Fruit fly (Drosophila melanogaster) whole organism: ENCODE measurements around the gene Noc1.
A peak's percentile ranks its signal among the peaks of the same experiment; 100 is the strongest.

ENCODE experiments used
- CG8478 ChIP-seq: fragments of >200 bp; optimal IDR thresholded peaks from 2 replicates; lab custom pipeline; 2018; ENCODE audit warnings: inconsistent platforms
- Dll ChIP-seq: fragments of >200 bp; optimal IDR thresholded peaks from 2 replicates; lab custom pipeline; 2017
- EcR ChIP-seq, 2 experiments: fragments of >200 bp; optimal IDR thresholded peaks; 2 replicates each; lab custom pipeline; 2017; ENCODE audit warnings: missing biosample characterization in 2 of 2, missing genetic modification characterization in 2 of 2, missing genetic modification reagents in 2 of 2
- pan ChIP-seq: fragments of >200 bp; optimal IDR thresholded peaks from 2 replicates; lab custom pipeline; 2017
- psq ChIP-seq: fragments of >200 bp; optimal IDR thresholded peaks from 2 replicates; lab custom pipeline; 2017
- usp ChIP-seq: fragments of >200 bp; optimal IDR thresholded peaks from 2 replicates; lab custom pipeline; 2017; ENCODE audit warnings: missing biosample characterization, missing genetic modification characterization, mixed read lengths

The Noc1 gene

dm6 chr3L:11103773-11104172, 29.2 kb downstream of the Noc1 start, which contains the start of gene CG32071:
Gene CG32071, minus strand, starts transcription at chr3L:11103873.
- TF ChIP-seq CG8478 (lab: Kevin White, UChicago): no peak
- TF ChIP-seq Dll (lab: Kevin White, UChicago): no peak
- no peak for TF ChIP-seq psq (lab: Kevin White, UChicago)
- no peak for TF ChIP-seq EcR (GFP tag; optimal IDR thresholded peaks at IDR 0.05; lab: Kevin White, UChicago)
- no peak for TF ChIP-seq pan
- no peak for TF ChIP-seq usp (GFP tag; lab: Kevin White, UChicago)

dm6 chr3L:11107432-11107831, 32.9 kb downstream of the Noc1 start, which contains the start of gene CG32073:
Gene CG32073, minus strand, starts transcription at chr3L:11107582.
- TF ChIP-seq pan: no peak
- TF ChIP-seq EcR (GFP tag; optimal IDR thresholded peaks at IDR 0.05; lab: Kevin White, UChicago): no peak
- TF ChIP-seq usp (GFP tag; lab: Kevin White, UChicago): no peak
- no peak for TF ChIP-seq CG8478 (lab: Kevin White, UChicago)

dm6 chr3L:11107935-11108334, 33.4 kb downstream of the Noc1 start, which contains the start of gene CG12522:
Gene CG12522, plus strand, starts transcription at chr3L:11108235.
- TF ChIP-seq pan: no peak
- TF ChIP-seq usp (GFP tag; lab: Kevin White, UChicago): no peak
- TF ChIP-seq CG8478 (lab: Kevin White, UChicago): no peak
- no peak for TF ChIP-seq psq (lab: Kevin White, UChicago)
- TF ChIP-seq Dll (lab: Kevin White, UChicago): no peak
- TF ChIP-seq EcR (GFP tag; optimal IDR thresholded peaks at IDR 0.05; lab: Kevin White, UChicago): no peak

dm6 chr3L:11109454-11109853, 34.9 kb downstream of the Noc1 start, which contains the start of the genes CG34012 and emei:
Gene CG34012, minus strand, starts transcription at chr3L:11109505.
Gene emei, plus strand, starts transcription at chr3L:11109690.
- no peak for TF ChIP-seq psq (lab: Kevin White, UChicago)
- no peak for TF ChIP-seq Dll (lab: Kevin White, UChicago)
- TF ChIP-seq CG8478 (lab: Kevin White, UChicago): no peak
- no peak for TF ChIP-seq pan
- no peak for TF ChIP-seq EcR (GFP tag; optimal IDR thresholded peaks at IDR 0.05; lab: Kevin White, UChicago)
- TF ChIP-seq usp (GFP tag; lab: Kevin White, UChicago): no peak

dm6 chr3L:11112427-11112826, 37.9 kb downstream of the Noc1 start:
- TF ChIP-seq EcR (GFP tag; optimal IDR thresholded peaks at IDR 0.05; lab: Kevin White, UChicago) (no peak), usp (GFP tag; lab: Kevin White, UChicago) (no peak), CG8478 (lab: Kevin White, UChicago) (no peak), pan (no peak), psq (lab: Kevin White, UChicago) (no peak), Dll (lab: Kevin White, UChicago) (no peak)

dm6 chr3L:11113198-11114197, 38.9 kb downstream of the Noc1 start, which contains the start of gene Sod1:
Gene Sod1, minus strand, starts transcription at chr3L:11113740.
- no peak for TF ChIP-seq CG8478 (lab: Kevin White, UChicago)
- TF ChIP-seq psq (lab: Kevin White, UChicago): no peak
- TF ChIP-seq EcR (GFP tag; optimal IDR thresholded peaks at IDR 0.05; lab: Kevin White, UChicago): no peak
- TF ChIP-seq usp (GFP tag; lab: Kevin White, UChicago): no peak

dm6 chr3L:11117733-11118132, 43.2 kb downstream of the Noc1 start:
- no peak for TF ChIP-seq pan
- no peak for TF ChIP-seq CG8478 (lab: Kevin White, UChicago)
- TF ChIP-seq usp (GFP tag; lab: Kevin White, UChicago): no peak
- no peak for TF ChIP-seq psq (lab: Kevin White, UChicago)
- TF ChIP-seq Dll (lab: Kevin White, UChicago): no peak
- no peak for TF ChIP-seq EcR (GFP tag; optimal IDR thresholded peaks at IDR 0.05; lab: Kevin White, UChicago)

dm6 chr3L:11118627-11119395, 44.2 kb downstream of the Noc1 start:
- no peak for TF ChIP-seq usp (GFP tag; lab: Kevin White, UChicago)
- peak; percentile 22 for TF ChIP-seq Dll (lab: Kevin White, UChicago)
- TF ChIP-seq EcR (GFP tag; optimal IDR thresholded peaks at IDR 0.05; lab: Kevin White, UChicago): no peak
- no peak for TF ChIP-seq CG8478 (lab: Kevin White, UChicago)

dm6 chr3L:11119396-11119900, 44.9 kb downstream of the Noc1 start:
- TF ChIP-seq pan (no peak), Dll (lab: Kevin White, UChicago) (no peak), CG8478 (lab: Kevin White, UChicago) (no peak), EcR (GFP tag; optimal IDR thresholded peaks at IDR 0.05; lab: Kevin White, UChicago) (no peak), psq (lab: Kevin White, UChicago) (no peak), usp (GFP tag; lab: Kevin White, UChicago) (no peak)

- no peak for TF ChIP-seq psq (lab: Kevin White, UChicago)
- no peak for TF ChIP-seq EcR (GFP tag; optimal IDR thresholded peaks at IDR 0.05; lab: Kevin White, UChicago)
- TF ChIP-seq usp (GFP tag; lab: Kevin White, UChicago): no peak
- TF ChIP-seq pan: no peak
- TF ChIP-seq CG8478 (lab: Kevin White, UChicago): no peak
- no peak for TF ChIP-seq Dll (lab: Kevin White, UChicago)
These were observed 45.4 kb downstream of the Noc1 start for dm6 chr3L:11119901-11120418.
